Fruit fly (Drosophila melanogaster) whole organism, embryonic: ENCODE measurements around the gene natalisin.

Source experiments
- CG11504 ChIP-seq: fragments of 200-800 bp; sonication (Bioruptor generic); optimal IDR thresholded peaks from 3 replicates; lab custom pipeline; 2019; ENCODE audit warnings: missing biosample characterization, mild to moderate bottlenecking, missing genetic modification characterization, moderate library complexity
- CG11723 ChIP-seq: fragments of 200-800 bp; sonication (Bioruptor generic); optimal IDR thresholded peaks from 2 replicates; lab custom pipeline; 2017; ENCODE audit warnings: missing biosample characterization, mild to moderate bottlenecking, missing genetic modification characterization
- CG12104 ChIP-seq: fragments of 200-800 bp; sonication (Bioruptor generic); optimal IDR thresholded peaks from 3 replicates; lab custom pipeline; 2016; ENCODE audit warnings: missing biosample characterization, missing genetic modification characterization
- CG14014 ChIP-seq: fragments of 200-800 bp; sonication (Bioruptor generic); IDR thresholded peaks from 2 replicates; pipeline ENCODE4 v1.3.6; 2022; ENCODE audit warnings: missing biosample characterization, missing genetic modification characterization
- CG14441 ChIP-seq: fragments of 200-800 bp; sonication (Bioruptor generic); IDR thresholded peaks from 2 replicates; pipeline ENCODE4 v1.3.6; 2022; ENCODE audit warnings: missing biosample characterization, missing genetic modification characterization
- CG17359 ChIP-seq: fragments of 200-800 bp; sonication (Bioruptor generic); optimal IDR thresholded peaks from 3 replicates; lab custom pipeline; 2018; ENCODE audit warnings: missing biosample characterization, mild to moderate bottlenecking, missing genetic modification characterization, moderate library complexity
- CG17829 ChIP-seq: fragments of 200-800 bp; optimal IDR thresholded peaks from 2 replicates; lab custom pipeline; 2019; ENCODE audit warnings: missing biosample characterization, mild to moderate bottlenecking, missing genetic modification characterization, moderate library complexity
- CG2202 ChIP-seq: fragments of 200-800 bp; sonication (Bioruptor generic); optimal IDR thresholded peaks from 2 replicates; lab custom pipeline; 2018; ENCODE audit warnings: missing biosample characterization, mild to moderate bottlenecking, missing genetic modification characterization
- CG2678 ChIP-seq: fragments of 200-800 bp; sonication (Bioruptor generic); optimal IDR thresholded peaks from 3 replicates; lab custom pipeline; 2019; ENCODE audit warnings: missing biosample characterization, mild to moderate bottlenecking, missing genetic modification characterization, moderate library complexity
- CG31365 ChIP-seq: fragments of 200-800 bp; sonication (Bioruptor generic); optimal IDR thresholded peaks from 2 replicates; lab custom pipeline; 2018; ENCODE audit warnings: missing biosample characterization, mild to moderate bottlenecking, missing genetic modification characterization
- CG3281 ChIP-seq: fragments of 200-800 bp; sonication (Bioruptor generic); optimal IDR thresholded peaks from 3 replicates; lab custom pipeline; 2017; ENCODE audit warnings: missing biosample characterization, mild to moderate bottlenecking, missing genetic modification characterization
- CG4707 ChIP-seq: fragments of 200-800 bp; sonication (Bioruptor generic); optimal IDR thresholded peaks from 2 replicates; lab custom pipeline; 2018; ENCODE audit warnings: missing biosample characterization, mild to moderate bottlenecking, missing genetic modification characterization, moderate library complexity
- CG4820 ChIP-seq: fragments of 200-800 bp; sonication (Bioruptor generic); optimal IDR thresholded peaks from 3 replicates; lab custom pipeline; 2016; ENCODE audit warnings: missing biosample characterization, missing genetic modification characterization
- CG7372 ChIP-seq: fragments of 200-800 bp; sonication (Bioruptor generic); IDR thresholded peaks from 2 replicates; pipeline ENCODE4 v1.3.6; 2022; ENCODE audit warnings: missing biosample characterization, missing genetic modification characterization
- CG7963 ChIP-seq: fragments of 200-800 bp; sonication (Bioruptor generic); IDR thresholded peaks from 3 replicates; pipeline ENCODE4 v1.3.6; 2022; ENCODE audit warnings: missing biosample characterization, missing genetic modification characterization; ENCODE audit not compliant: partially characterized antibody
- CG7987 ChIP-seq: fragments of 200-800 bp; sonication (Bioruptor generic); optimal IDR thresholded peaks from 2 replicates; lab custom pipeline; 2018; ENCODE audit warnings: missing biosample characterization, mild to moderate bottlenecking, missing genetic modification characterization, moderate library complexity
- CG8359 ChIP-seq: fragments of 200-800 bp; sonication (Bioruptor generic); optimal IDR thresholded peaks from 2 replicates; lab custom pipeline; 2017; ENCODE audit warnings: missing biosample characterization, mild to moderate bottlenecking, missing genetic modification characterization, borderline replicate concordance
- CG9876 ChIP-seq: fragments of 200-800 bp; sonication (Bioruptor generic); optimal IDR thresholded peaks from 2 replicates; lab custom pipeline; 2016; ENCODE audit warnings: missing biosample characterization, missing genetic modification characterization
- Dek ChIP-seq: fragments of 200-800 bp; sonication (Bioruptor generic); optimal IDR thresholded peaks from 3 replicates; lab custom pipeline; 2019; ENCODE audit warnings: missing biosample characterization, mild to moderate bottlenecking, missing genetic modification characterization, moderate library complexity
- Dip3 ChIP-seq: fragments of 200-800 bp; sonication (Bioruptor generic); optimal IDR thresholded peaks from 3 replicates; lab custom pipeline; 2016; ENCODE audit warnings: missing biosample characterization, missing genetic modification characterization
- Dref ChIP-seq: fragments of 200-800 bp; sonication (Bioruptor generic); IDR thresholded peaks from 2 replicates; pipeline ENCODE4 v1.3.6; 2022; ENCODE audit warnings: missing biosample characterization, missing genetic modification characterization
- Drgx ChIP-seq: fragments of 200-800 bp; sonication (Bioruptor generic); IDR thresholded peaks from 2 replicates; pipeline ENCODE4 v1.3.6; 2022; ENCODE audit warnings: missing biosample characterization, missing genetic modification characterization
- E2f2 ChIP-seq: fragments of 200-800 bp; sonication (Bioruptor generic); IDR thresholded peaks from 2 replicates; pipeline ENCODE4 v1.3.6; 2022; ENCODE audit warnings: missing biosample characterization, missing genetic modification characterization
- HHEX ChIP-seq: fragments of 200-800 bp; sonication (Bioruptor generic); optimal IDR thresholded peaks from 3 replicates; lab custom pipeline; 2017; ENCODE audit warnings: missing biosample characterization, mild to moderate bottlenecking, missing genetic modification characterization, missing genetic modification reagents
- HLH3B ChIP-seq: fragments of 200-800 bp; sonication (Bioruptor generic); IDR thresholded peaks from 2 replicates; pipeline ENCODE4 v1.3.6; 2022; ENCODE audit warnings: missing biosample characterization, missing genetic modification characterization
- Hr3 ChIP-seq: fragments of 200-800 bp; sonication (Bioruptor generic); optimal IDR thresholded peaks from 3 replicates; lab custom pipeline; 2016; ENCODE audit warnings: missing biosample characterization, missing genetic modification characterization
- Mad ChIP-seq: fragments of 200-800 bp; sonication (Bioruptor generic); optimal IDR thresholded peaks from 2 replicates; lab custom pipeline; 2016; ENCODE audit warnings: missing biosample characterization, missing genetic modification characterization
- Myb ChIP-seq: fragments of 200-800 bp; sonication (Bioruptor generic); optimal IDR thresholded peaks from 2 replicates; lab custom pipeline; 2016; ENCODE audit warnings: missing biosample characterization, missing genetic modification characterization
- Ptx1 ChIP-seq: fragments of 200-800 bp; sonication (Bioruptor generic); IDR thresholded peaks from 2 replicates; pipeline ENCODE4 v1.3.6; 2022; ENCODE audit warnings: missing biosample characterization, missing genetic modification characterization
- Vsx1 ChIP-seq: fragments of 200-800 bp; sonication (Bioruptor generic); optimal IDR thresholded peaks from 2 replicates; lab custom pipeline; 2017; ENCODE audit warnings: missing biosample characterization, mild to moderate bottlenecking, missing genetic modification characterization, missing genetic modification reagents
- Xrp1 ChIP-seq: fragments of 200-800 bp; sonication (Bioruptor generic); IDR thresholded peaks from 2 replicates; pipeline ENCODE4 v1.3.6; 2022; ENCODE audit warnings: missing biosample characterization, missing genetic modification characterization
- aop ChIP-seq: fragments of 200-800 bp; sonication (Bioruptor generic); IDR thresholded peaks from 2 replicates; pipeline ENCODE4 v1.3.6; 2022; ENCODE audit warnings: missing biosample characterization, missing genetic modification characterization
- az2 ChIP-seq: fragments of 200-800 bp; sonication (Bioruptor generic); optimal IDR thresholded peaks from 3 replicates; lab custom pipeline; 2016; ENCODE audit warnings: missing biosample characterization, missing genetic modification characterization
- bcd ChIP-seq: fragments of 200-800 bp; sonication (Bioruptor generic); optimal IDR thresholded peaks from 2 replicates; lab custom pipeline; 2017; ENCODE audit warnings: missing biosample characterization, mild to moderate bottlenecking, missing genetic modification characterization
- chinmo ChIP-seq: fragments of 200-800 bp; sonication (Bioruptor generic); IDR thresholded peaks from 4 replicates; pipeline ENCODE4 v1.3.6; 2022; ENCODE audit warnings: missing biosample characterization, missing genetic modification characterization; ENCODE audit not compliant: partially characterized antibody
- da ChIP-seq: fragments of 200-800 bp; sonication (Bioruptor generic); optimal IDR thresholded peaks from 2 replicates; lab custom pipeline; 2016; ENCODE audit warnings: missing biosample characterization, missing genetic modification characterization
- dan ChIP-seq: fragments of 200-800 bp; sonication (Bioruptor generic); IDR thresholded peaks from 2 replicates; pipeline ENCODE4 v1.3.6; 2022; ENCODE audit warnings: missing biosample characterization, missing genetic modification characterization
- dmrt99B ChIP-seq: fragments of 200-800 bp; sonication (Bioruptor generic); optimal IDR thresholded peaks from 2 replicates; lab custom pipeline; 2018; ENCODE audit warnings: missing biosample characterization, mild to moderate bottlenecking, missing genetic modification characterization, moderate library complexity
- eyg ChIP-seq: fragments of 200-800 bp; sonication (Bioruptor generic); optimal IDR thresholded peaks from 3 replicates; lab custom pipeline; 2016; ENCODE audit warnings: missing biosample characterization, missing genetic modification characterization
- her ChIP-seq: fragments of 200-800 bp; sonication (Bioruptor generic); optimal IDR thresholded peaks from 2 replicates; lab custom pipeline; 2016; ENCODE audit warnings: missing biosample characterization, missing genetic modification characterization
- lmd ChIP-seq: fragments of 200-800 bp; sonication (Bioruptor generic); IDR thresholded peaks from 2 replicates; pipeline ENCODE4 v1.3.6; 2022; ENCODE audit warnings: missing biosample characterization, missing genetic modification characterization
- nom ChIP-seq: fragments of 200-800 bp; sonication (Bioruptor generic); optimal IDR thresholded peaks from 2 replicates; lab custom pipeline; 2017; ENCODE audit warnings: missing biosample characterization, missing genetic modification characterization, mild to moderate bottlenecking, moderate library complexity, missing genetic modification reagents
- sc ChIP-seq, 3 experiments: fragments of >200 bp in 2 of 3; fragments of 200-800 bp in 1 of 3; sonication (Bioruptor generic) in 1 of 3; optimal IDR thresholded peaks; 2 replicates in 2 of 3; 3 replicates in 1 of 3; lab custom pipeline; 2017; ENCODE audit warnings: mild to moderate bottlenecking in 1 of 3, missing biosample characterization in 1 of 3, missing genetic modification characterization in 1 of 3, missing genetic modification reagents in 1 of 3
- seq ChIP-seq: fragments of 200-800 bp; sonication (Bioruptor generic); IDR thresholded peaks from 2 replicates; pipeline ENCODE4 v1.3.6; 2022; ENCODE audit warnings: missing biosample characterization, missing genetic modification characterization
- slbo ChIP-seq: fragments of 200-800 bp; sonication (Bioruptor generic); IDR thresholded peaks from 2 replicates; pipeline ENCODE4 v1.3.6; 2022; ENCODE audit warnings: missing biosample characterization, missing genetic modification characterization
- trh ChIP-seq: fragments of 200-800 bp; sonication (Bioruptor generic); optimal IDR thresholded peaks from 2 replicates; lab custom pipeline; 2016; ENCODE audit warnings: missing biosample characterization, missing genetic modification characterization
- unc-4 ChIP-seq: fragments of 200-800 bp; sonication (Bioruptor generic); IDR thresholded peaks from 2 replicates; pipeline ENCODE4 v1.3.6; 2022; ENCODE audit warnings: missing biosample characterization, missing genetic modification characterization; ENCODE audit not compliant: partially characterized antibody
- zfh1 ChIP-seq: fragments of 200-800 bp; sonication (Bioruptor generic); IDR thresholded peaks from 3 replicates; pipeline ENCODE4 v1.3.6; 2022; ENCODE audit warnings: missing biosample characterization, missing genetic modification characterization

The natalisin gene

dm6 chr3R:14424777-14425176 lies 6.4 kb downstream of the natalisin start (continued):
- TF ChIP-seq Dref (GFP tag; lab: Robert Waterston, UW) (no peak), trh (GFP tag; lab: Kevin White, UChicago) (no peak), az2 (peak; percentile 1), CG11504 (tag; lab: Kevin White, UChicago) (peak; percentile 39), Dip3 (GFP tag; lab: Kevin White, UChicago) (no peak), CG3281 (GFP tag; lab: Kevin White, UChicago) (no peak), sc (optimal IDR thresholded peaks at IDR 0.05; lab: Kevin White, UChicago) (no peak), sc (GFP tag; optimal IDR thresholded peaks at IDR 0.05; lab: Kevin White, UChicago) (no peak), CG12104 (GFP tag; lab: Kevin White, UChicago) (no peak), da (GFP tag; lab: Kevin White, UChicago) (no peak), CG14014 (GFP tag; lab: Robert Waterston, UW) (no peak), chinmo (GFP tag; lab: Robert Waterston, UW) (no peak), CG7987 (GFP tag; lab: Kevin White, UChicago) (no peak), CG17829 (no peak), dan (no peak), CG17359 (tag; lab: Kevin White, UChicago) (peak; percentile 1), Dek (tag; lab: Kevin White, UChicago) (no peak), CG31365 (tag; lab: Kevin White, UChicago) (no peak)
- TF ChIP-seq, all 482 proteins: peak for 16

DNA sequence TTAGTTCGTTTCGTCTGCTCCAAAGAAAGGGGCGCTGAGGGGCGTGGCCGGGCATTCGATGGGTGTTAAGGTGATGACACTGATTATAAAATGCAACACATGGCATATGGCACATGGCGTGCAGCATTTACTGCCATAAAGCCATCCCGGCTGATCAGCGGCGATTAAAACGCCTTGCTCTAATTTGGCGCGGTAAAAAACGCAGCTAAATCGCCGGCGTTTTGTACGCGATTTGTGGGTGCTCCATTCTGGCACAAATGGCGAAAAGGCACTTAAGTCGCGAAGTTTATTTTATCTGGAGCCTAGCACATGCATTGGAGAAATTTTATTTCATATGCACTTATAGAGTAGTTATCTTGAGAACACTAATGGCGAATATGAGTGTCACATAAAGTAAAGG lies 7.1 kb downstream of the natalisin start:
- TF ChIP-seq CG8359 (peak; percentile 98), Myb (GFP tag; lab: Kevin White, UChicago) (no peak)

- peak; percentile 8 for TF ChIP-seq CG2678 (tag; lab: Kevin White, UChicago)
- no peak for TF ChIP-seq E2f2 (GFP tag; lab: Robert Waterston, UW)
- TF ChIP-seq Ptx1 (GFP tag; lab: Robert Waterston, UW), result peak; percentile 24; the same call in 1 of the 2 replicates
- TF ChIP-seq CG11723 (GFP tag; lab: Kevin White, UChicago), result no peak
- TF ChIP-seq CG7372 (GFP tag; lab: Robert Waterston, UW), result peak; percentile 49
- peak; percentile 42 for TF ChIP-seq Drgx (GFP tag; lab: Robert Waterston, UW)
- no peak for TF ChIP-seq bcd (GFP tag; lab: Kevin White, UChicago)
- TF ChIP-seq Vsx1 (GFP tag; lab: Kevin White, UChicago), result no peak
- peak; percentile 10 for TF ChIP-seq dmrt99B (tag; lab: Kevin White, UChicago)
- TF ChIP-seq zfh1 (GFP tag; lab: Robert Waterston, UW), result 0 out of 3 replicates have a peak, but pooled peaks have one; percentile 47
- TF ChIP-seq unc-4, result no peak
- no peak for TF ChIP-seq Mad (GFP tag; lab: Kevin White, UChicago)
- TF ChIP-seq CG9876 (GFP tag; lab: Kevin White, UChicago), result no peak
- no peak for TF ChIP-seq CG2202 (tag; lab: Kevin White, UChicago)
- TF ChIP-seq CG14441 (GFP tag; lab: Robert Waterston, UW), result peak; percentile 35; the same call in 1 of the 2 replicates
- TF ChIP-seq her (GFP tag; lab: Kevin White, UChicago), result no peak
- 0 out of 2 replicates have a peak, but pooled peaks have one; percentile 5 for TF ChIP-seq Xrp1 (GFP tag; lab: Robert Waterston, UW)
- no peak for TF ChIP-seq Hr3 (GFP tag; lab: Kevin White, UChicago)
- no peak for TF ChIP-seq CG4707
- no peak for TF ChIP-seq nom (GFP tag; lab: Kevin White, UChicago)
- TF ChIP-seq CG7987 (GFP tag; lab: Kevin White, UChicago), result no peak
- TF ChIP-seq CG7963 (GFP tag; lab: Robert Waterston, UW), result no peak
- TF ChIP-seq lmd (GFP tag; lab: Robert Waterston, UW), result 0 out of 2 replicates have a peak, but pooled peaks have one; percentile 16
- no peak for TF ChIP-seq seq (GFP tag; lab: Robert Waterston, UW)
- TF ChIP-seq eyg (GFP tag; lab: Kevin White, UChicago), result no peak
- no peak for TF ChIP-seq aop
- TF ChIP-seq HHEX, result no peak
- TF ChIP-seq CG4820 (GFP tag; lab: Kevin White, UChicago), result no peak
- no peak for TF ChIP-seq slbo (GFP tag; lab: Robert Waterston, UW)
- TF ChIP-seq HLH3B (GFP tag; lab: Robert Waterston, UW), result no peak
Measured at dm6 chr3R:14426524-14426923, 8.1 kb downstream of the natalisin start.
